Fruit fly (Drosophila melanogaster): ENCODE measurements around the gene CG12479.

Gene CG12479

dm6 chrX:14153689-14154088 is 1.9 kb upstream of the CG12479 start (continued):
- TF ChIP-seq ss (GFP tag; optimal IDR thresholded peaks at IDR 0.05): peak in 1 of 2 experiments; percentile 4
- TF ChIP-seq OdsH (GFP tag; optimal IDR thresholded peaks at IDR 0.05): no peak
- TF ChIP-seq vri (GFP tag; optimal IDR thresholded peaks at IDR 0.05): no peak
- TF ChIP-seq Eip75B (GFP tag; optimal IDR thresholded peaks at IDR 0.05): no peak
- no peak for TF ChIP-seq CG11902 (GFP tag; optimal IDR thresholded peaks at IDR 0.05)
- TF ChIP-seq Ets96B (tag; optimal IDR thresholded peaks at IDR 0.05): peak; percentile 28
- TF ChIP-seq fd59A (GFP tag; optimal IDR thresholded peaks at IDR 0.05): peak; percentile 32
- no peak for TF ChIP-seq Lpt (GFP tag; optimal IDR thresholded peaks at IDR 0.05)
- TF ChIP-seq CG31627 (GFP tag; optimal IDR thresholded peaks at IDR 0.05): no peak
- no peak for TF ChIP-seq dac (GFP tag; optimal IDR thresholded peaks at IDR 0.05)
- no peak for TF ChIP-seq CG11294 (GFP tag; IDR thresholded peaks at IDR 0.05)
- no peak for TF ChIP-seq CG4318 (GFP tag; optimal IDR thresholded peaks at IDR 0.05)
- TF ChIP-seq Hr4 (GFP tag; optimal IDR thresholded peaks at IDR 0.05): peak; percentile 17
- peak; percentile 78 for TF ChIP-seq Eip78C (GFP tag)
- TF ChIP-seq Eip93F (GFP tag; optimal IDR thresholded peaks at IDR 0.05): no peak

dm6 chrX:14149312-14149711 is 2.5 kb downstream of the CG12479 start:
- peak; percentile 38 for TF ChIP-seq CG4318 (GFP tag; optimal IDR thresholded peaks at IDR 0.05)
- no peak for TF ChIP-seq Smox (GFP tag; optimal IDR thresholded peaks at IDR 0.05)
- peak; percentile 21 for TF ChIP-seq CG6276 (GFP tag; optimal IDR thresholded peaks at IDR 0.05)
- peak; percentile 32 for TF ChIP-seq OdsH (GFP tag; optimal IDR thresholded peaks at IDR 0.05)
- TF ChIP-seq CG6808 (GFP tag; optimal IDR thresholded peaks at IDR 0.05): no peak
- no peak for TF ChIP-seq Eip93F (GFP tag; optimal IDR thresholded peaks at IDR 0.05)
- peak; percentile 40 for TF ChIP-seq CG10631 (GFP tag; optimal IDR thresholded peaks at IDR 0.05)
- peak; percentile 0 for TF ChIP-seq dsx (GFP tag; optimal IDR thresholded peaks at IDR 0.05; ENCODE audit: poor library complexity, severe bottlenecking)
- TF ChIP-seq CG3919 (GFP tag; optimal IDR thresholded peaks at IDR 0.05): peak; percentile 56
- TF ChIP-seq CG7368 (GFP tag; optimal IDR thresholded peaks at IDR 0.05): peak; percentile 3
- TF ChIP-seq CG8119 (GFP tag; IDR thresholded peaks at IDR 0.05): peak; percentile 71
- peak; percentile 36 for TF ChIP-seq pdm3 (GFP tag; optimal IDR thresholded peaks at IDR 0.05)
- peak; percentile 3 for TF ChIP-seq CG11762 (GFP tag; optimal IDR thresholded peaks at IDR 0.05; ENCODE audit: insufficient read depth)
- no peak for TF ChIP-seq fd85E (GFP tag; optimal IDR thresholded peaks at IDR 0.05)
- peak; percentile 33 for TF ChIP-seq Met (GFP tag; optimal IDR thresholded peaks at IDR 0.05)
- TF ChIP-seq CG8319 (GFP tag; optimal IDR thresholded peaks at IDR 0.05): no peak
- peak; percentile 0 for TF ChIP-seq Hr39 (GFP tag; optimal IDR thresholded peaks at IDR 0.05)
- TF ChIP-seq CG32006 (GFP tag; optimal IDR thresholded peaks at IDR 0.05): peak; percentile 67
- TF ChIP-seq ss (GFP tag; optimal IDR thresholded peaks at IDR 0.05): peak in 1 of 2 experiments; percentile 19
- no peak for TF ChIP-seq CG9139 (GFP tag; optimal IDR thresholded peaks at IDR 0.05)
- peak; percentile 38 for TF ChIP-seq achi (GFP tag; optimal IDR thresholded peaks at IDR 0.05)
- TF ChIP-seq lz (GFP tag; optimal IDR thresholded peaks at IDR 0.05): no peak
- TF ChIP-seq Hr38 (GFP tag; optimal IDR thresholded peaks at IDR 0.05): no peak
- no peak for TF ChIP-seq CG34406 (GFP tag; optimal IDR thresholded peaks at IDR 0.05)
- peak in 1 of 2 experiments; percentile 4 for TF ChIP-seq salr (GFP tag; optimal IDR thresholded peaks at IDR 0.05)
- TF ChIP-seq Sox14 (GFP tag; optimal IDR thresholded peaks at IDR 0.05): peak; percentile 35
- TF ChIP-seq spab (GFP tag; optimal IDR thresholded peaks at IDR 0.05): no peak
- peak; percentile 55 for TF ChIP-seq Hr4 (GFP tag; optimal IDR thresholded peaks at IDR 0.05)
- TF ChIP-seq Gug (GFP tag; IDR thresholded peaks at IDR 0.05): peak; percentile 47
- peak; percentile 22 for TF ChIP-seq fd59A (GFP tag; optimal IDR thresholded peaks at IDR 0.05)
- no peak for TF ChIP-seq Sox102F (GFP tag; optimal IDR thresholded peaks at IDR 0.05)
- TF ChIP-seq topi (GFP tag; optimal IDR thresholded peaks at IDR 0.05): no peak
- TF ChIP-seq dac (GFP tag; optimal IDR thresholded peaks at IDR 0.05): peak; percentile 2
- TF ChIP-seq esn (GFP tag; optimal IDR thresholded peaks at IDR 0.05): peak; percentile 10
- peak; percentile 7 for TF ChIP-seq Ets96B (tag; optimal IDR thresholded peaks at IDR 0.05)
- TF ChIP-seq CG11294 (GFP tag; IDR thresholded peaks at IDR 0.05): no peak
- TF ChIP-seq eg (GFP tag; IDR thresholded peaks at IDR 0.05): peak; percentile 65
- TF ChIP-seq svp (GFP tag): peak; percentile 75
- TF ChIP-seq cyc (GFP tag; optimal IDR thresholded peaks at IDR 0.05): peak; percentile 31
- TF ChIP-seq net (GFP tag; optimal IDR thresholded peaks at IDR 0.05): peak; percentile 23
- TF ChIP-seq CG3032 (tag; optimal IDR thresholded peaks at IDR 0.05): peak; percentile 7
- peak; percentile 36 for TF ChIP-seq CG10669 (GFP tag; optimal IDR thresholded peaks at IDR 0.05)
- peak; percentile 9 for TF ChIP-seq CG31627 (GFP tag; optimal IDR thresholded peaks at IDR 0.05)
- peak; percentile 74 for TF ChIP-seq CG6163 (GFP tag; IDR thresholded peaks at IDR 0.05)
